Worm (Caenorhabditis elegans): ENCODE data around the gene grl-14.

ce11 chrV:20824962-20825609 lies at the start of gene grl-14, which contains the start of gene gcy-22:
- TF ChIP-seq madf-9 (GFP tag; conservative IDR thresholded peaks at IDR 0.05) (no peak), unc-62 (GFP tag; optimal IDR thresholded peaks at IDR 0.05 in 1 of 2) (no peak), unc-62 (tag; optimal IDR thresholded peaks at IDR 0.05) (no peak), snpc-4 (tag; optimal IDR thresholded peaks at IDR 0.05) (no peak), T20F7.1 (GFP tag; optimal IDR thresholded peaks at IDR 0.05) (no peak)

All from whole organism, L4 larva.